Fruit fly (Drosophila melanogaster) whole organism, embryonic: ENCODE results near the gene CG3301.

Source experiments
- Ada2b ChIP-seq: fragments of 200-800 bp; sonication (Bioruptor generic); IDR thresholded peaks from 2 replicates; pipeline ENCODE4 v1.3.6; 2022; ENCODE audit warnings: missing biosample characterization, missing genetic modification characterization
- Blimp-1 ChIP-seq: fragments of 200-800 bp; sonication (Bioruptor generic); optimal IDR thresholded peaks from 3 replicates; lab custom pipeline; 2018; ENCODE audit warnings: missing biosample characterization, missing genetic modification characterization, mild to moderate bottlenecking, moderate library complexity, missing genetic modification reagents
- CG10462 ChIP-seq: fragments of 200-800 bp; sonication (Bioruptor generic); optimal IDR thresholded peaks from 2 replicates; lab custom pipeline; 2016; ENCODE audit warnings: missing biosample characterization, missing genetic modification characterization
- CG10565 ChIP-seq: fragments of 200-800 bp; sonication (Bioruptor generic); optimal IDR thresholded peaks from 3 replicates; lab custom pipeline; 2016; ENCODE audit warnings: missing biosample characterization, mild to moderate bottlenecking, missing genetic modification characterization
- CG11695 ChIP-seq: fragments of 200-800 bp; sonication (Bioruptor generic); IDR thresholded peaks from 3 replicates; pipeline ENCODE4 v1.3.6; 2022; ENCODE audit warnings: missing biosample characterization, missing genetic modification characterization
- CG12391 ChIP-seq: fragments of 200-800 bp; sonication (Bioruptor generic); optimal IDR thresholded peaks from 3 replicates; lab custom pipeline; 2018; ENCODE audit warnings: missing biosample characterization, mild to moderate bottlenecking, missing genetic modification characterization, moderate library complexity
- CG12659 ChIP-seq: fragments of 200-800 bp; sonication (Bioruptor generic); optimal IDR thresholded peaks from 3 replicates; lab custom pipeline; 2017; ENCODE audit warnings: mild to moderate bottlenecking, missing biosample characterization, missing genetic modification reagents, missing genetic modification characterization
- CG14860 ChIP-seq: fragments of 200-800 bp; sonication (Bioruptor generic); IDR thresholded peaks from 3 replicates; pipeline ENCODE4 v1.3.6; 2022; ENCODE audit warnings: missing biosample characterization, missing genetic modification characterization; ENCODE audit not compliant: partially characterized antibody
- CG15696 ChIP-seq: fragments of 200-800 bp; sonication (Bioruptor generic); optimal IDR thresholded peaks from 2 replicates; lab custom pipeline; 2019; ENCODE audit warnings: missing biosample characterization, mild to moderate bottlenecking, missing genetic modification characterization, moderate library complexity
- CG31365 ChIP-seq: fragments of 200-800 bp; sonication (Bioruptor generic); optimal IDR thresholded peaks from 2 replicates; lab custom pipeline; 2018; ENCODE audit warnings: missing biosample characterization, mild to moderate bottlenecking, missing genetic modification characterization
- CG31441 ChIP-seq: fragments of 200-800 bp; sonication (Bioruptor generic); IDR thresholded peaks from 2 replicates; pipeline ENCODE4 v1.3.6; 2022; ENCODE audit warnings: missing biosample characterization, missing genetic modification characterization
- CG34224 ChIP-seq: fragments of 200-800 bp; sonication (Bioruptor generic); IDR thresholded peaks from 3 replicates; pipeline ENCODE4 v1.3.6; 2022; ENCODE audit warnings: missing biosample characterization, missing genetic modification characterization; ENCODE audit not compliant: partially characterized antibody
- CG34376 ChIP-seq: fragments of 200-800 bp; sonication (Bioruptor generic); optimal IDR thresholded peaks from 2 replicates; lab custom pipeline; 2018; ENCODE audit warnings: missing biosample characterization, mild to moderate bottlenecking, missing genetic modification characterization
- CG34422 ChIP-seq: fragments of 200-800 bp; sonication (Bioruptor generic); IDR thresholded peaks from 3 replicates; pipeline ENCODE4 v1.3.6; 2022; ENCODE audit warnings: missing biosample characterization, missing genetic modification characterization
- CG3995 ChIP-seq: fragments of 200-800 bp; sonication (Bioruptor generic); optimal IDR thresholded peaks from 3 replicates; lab custom pipeline; 2016; ENCODE audit warnings: missing biosample characterization, missing genetic modification characterization
- CG4360 ChIP-seq: fragments of 200-800 bp; sonication (Bioruptor generic); IDR thresholded peaks from 2 replicates; pipeline ENCODE4 v1.3.6; 2022; ENCODE audit warnings: missing biosample characterization, missing genetic modification characterization
- CG7357 ChIP-seq: fragments of 200-800 bp; sonication (Bioruptor generic); IDR thresholded peaks from 3 replicates; pipeline ENCODE4 v1.3.6; 2022; ENCODE audit warnings: missing biosample characterization, missing genetic modification characterization
- D ChIP-seq, 2 experiments: fragments of 200-800 bp in 1 of 2; fragments of >200 bp in 1 of 2; sonication (Bioruptor generic) in 1 of 2; optimal IDR thresholded peaks; 2 replicates in 1 of 2; 3 replicates in 1 of 2; lab custom pipeline; 2017; ENCODE audit warnings: mild to moderate bottlenecking in 1 of 2, missing biosample characterization in 1 of 2, missing genetic modification characterization in 1 of 2, missing genetic modification reagents in 1 of 2
- Doc3 ChIP-seq: fragments of 200-800 bp; sonication (Bioruptor generic); IDR thresholded peaks from 3 replicates; pipeline ENCODE4 v1.3.6; 2022; ENCODE audit warnings: missing biosample characterization, missing genetic modification characterization; ENCODE audit not compliant: partially characterized antibody
- Dref ChIP-seq: fragments of 200-800 bp; sonication (Bioruptor generic); IDR thresholded peaks from 2 replicates; pipeline ENCODE4 v1.3.6; 2022; ENCODE audit warnings: missing biosample characterization, missing genetic modification characterization
- H15 ChIP-seq: fragments of 200-800 bp; sonication (Bioruptor generic); IDR thresholded peaks from 3 replicates; pipeline ENCODE4 v1.3.6; 2022; ENCODE audit warnings: missing biosample characterization, missing genetic modification characterization
- Hmx ChIP-seq: fragments of 200-800 bp; sonication (Bioruptor generic); optimal IDR thresholded peaks from 2 replicates; lab custom pipeline; 2016; ENCODE audit warnings: missing biosample characterization, missing genetic modification characterization
- Jarid2 ChIP-seq: fragments of 200-800 bp; sonication (Bioruptor generic); optimal IDR thresholded peaks from 3 replicates; lab custom pipeline; 2017; ENCODE audit warnings: mild to moderate bottlenecking, missing biosample characterization, missing genetic modification reagents, missing genetic modification characterization
- Meics ChIP-seq: fragments of 200-800 bp; sonication (Bioruptor generic); optimal IDR thresholded peaks from 2 replicates; lab custom pipeline; 2017; ENCODE audit warnings: missing biosample characterization, mild to moderate bottlenecking, missing genetic modification characterization
- Six4 ChIP-seq: fragments of 200-800 bp; sonication (Bioruptor generic); optimal IDR thresholded peaks from 2 replicates; lab custom pipeline; 2016; ENCODE audit warnings: missing biosample characterization, missing genetic modification characterization
- Sry-β ChIP-seq: fragments of 200-800 bp; sonication (Bioruptor generic); optimal IDR thresholded peaks from 2 replicates; lab custom pipeline; 2018; ENCODE audit warnings: missing biosample characterization, mild to moderate bottlenecking, missing genetic modification characterization, moderate library complexity
- Sry-δ ChIP-seq: fragments of 200-800 bp; sonication (Bioruptor generic); optimal IDR thresholded peaks from 2 replicates; lab custom pipeline; 2016; ENCODE audit warnings: missing biosample characterization, missing genetic modification characterization
- Trl ChIP-seq, 3 experiments: fragments of >200 bp in 2 of 3; fragments of 200-800 bp in 1 of 3; sonication (Bioruptor generic) in 1 of 3; optimal IDR thresholded peaks; 2 replicates in 1 of 3; 3 replicates in 2 of 3; lab custom pipeline; 2016 to 2017; ENCODE audit warnings: missing biosample characterization in 1 of 3, missing genetic modification characterization in 1 of 3
- al ChIP-seq: fragments of 200-800 bp; sonication (Bioruptor generic); IDR thresholded peaks from 2 replicates; pipeline ENCODE4 v1.3.6; 2022; ENCODE audit warnings: missing biosample characterization, missing genetic modification characterization
- ash1 ChIP-seq: fragments of 200-800 bp; sonication (Bioruptor generic); optimal IDR thresholded peaks from 2 replicates; lab custom pipeline; 2018; ENCODE audit warnings: missing biosample characterization, mild to moderate bottlenecking, missing genetic modification characterization
- cato ChIP-seq: fragments of 200-800 bp; sonication (Bioruptor generic); optimal IDR thresholded peaks from 2 replicates; lab custom pipeline; 2016; ENCODE audit warnings: missing biosample characterization, missing genetic modification characterization, borderline replicate concordance
- cwo ChIP-seq: fragments of 200-800 bp; sonication (Bioruptor generic); optimal IDR thresholded peaks from 3 replicates; lab custom pipeline; 2017; ENCODE audit warnings: missing biosample characterization, missing genetic modification characterization, mild to moderate bottlenecking, moderate library complexity, missing genetic modification reagents
- danr ChIP-seq: fragments of 200-800 bp; sonication (Bioruptor generic); IDR thresholded peaks from 2 replicates; pipeline ENCODE4 v1.3.6; 2022; ENCODE audit warnings: missing biosample characterization, missing genetic modification characterization
- disco-r ChIP-seq: fragments of 200-800 bp; sonication (Bioruptor generic); optimal IDR thresholded peaks from 2 replicates; lab custom pipeline; 2016; ENCODE audit warnings: missing biosample characterization, missing genetic modification characterization
- dmrt11E ChIP-seq: fragments of 200-800 bp; sonication (Bioruptor generic); optimal IDR thresholded peaks from 3 replicates; lab custom pipeline; 2018; ENCODE audit warnings: missing biosample characterization, mild to moderate bottlenecking, missing genetic modification characterization, moderate library complexity
- eve ChIP-seq, 2 experiments: fragments of >200 bp; optimal IDR thresholded peaks; 2 replicates each; lab custom pipeline; 2017; ENCODE audit warnings: missing biosample characterization in 2 of 2, missing genetic modification characterization in 2 of 2
- ewg ChIP-seq: fragments of 200-800 bp; sonication (Bioruptor generic); optimal IDR thresholded peaks from 3 replicates; lab custom pipeline; 2017; ENCODE audit warnings: mild to moderate bottlenecking, missing biosample characterization, missing genetic modification reagents, missing genetic modification characterization
- fru ChIP-seq: fragments of >200 bp; optimal IDR thresholded peaks from 2 replicates; lab custom pipeline; 2017
- ham ChIP-seq: fragments of 200-800 bp; sonication (Bioruptor generic); IDR thresholded peaks from 2 replicates; pipeline ENCODE4 v1.3.6; 2022; ENCODE audit warnings: missing biosample characterization, missing genetic modification characterization
- ken ChIP-seq: fragments of 200-800 bp; sonication (Bioruptor generic); IDR thresholded peaks from 3 replicates; pipeline ENCODE4 v1.3.6; 2022; ENCODE audit warnings: missing biosample characterization, missing genetic modification characterization
- psq ChIP-seq: fragments of 200-800 bp; sonication (Bioruptor generic); optimal IDR thresholded peaks from 2 replicates; lab custom pipeline; 2017; ENCODE audit warnings: missing biosample characterization, missing genetic modification characterization
- pzg ChIP-seq: fragments of 200-800 bp; sonication (Bioruptor generic); optimal IDR thresholded peaks from 3 replicates; lab custom pipeline; 2018; ENCODE audit warnings: missing biosample characterization, mild to moderate bottlenecking, missing genetic modification characterization, moderate library complexity
- rib ChIP-seq: fragments of 200-800 bp; sonication (Bioruptor generic); IDR thresholded peaks from 2 replicates; pipeline ENCODE4 v1.3.6; 2022; ENCODE audit warnings: missing biosample characterization, missing genetic modification characterization
- sc ChIP-seq, 3 experiments: fragments of >200 bp in 2 of 3; fragments of 200-800 bp in 1 of 3; sonication (Bioruptor generic) in 1 of 3; optimal IDR thresholded peaks; 2 replicates in 2 of 3; 3 replicates in 1 of 3; lab custom pipeline; 2017; ENCODE audit warnings: mild to moderate bottlenecking in 1 of 3, missing biosample characterization in 1 of 3, missing genetic modification characterization in 1 of 3, missing genetic modification reagents in 1 of 3
- seq ChIP-seq: fragments of 200-800 bp; sonication (Bioruptor generic); IDR thresholded peaks from 2 replicates; pipeline ENCODE4 v1.3.6; 2022; ENCODE audit warnings: missing biosample characterization, missing genetic modification characterization
- sim ChIP-seq: fragments of 200-800 bp; sonication (Bioruptor generic); IDR thresholded peaks from 2 replicates; pipeline ENCODE4 v1.3.6; 2022; ENCODE audit warnings: missing biosample characterization, missing genetic modification characterization
- slou ChIP-seq: fragments of 200-800 bp; sonication (Bioruptor generic); optimal IDR thresholded peaks from 3 replicates; lab custom pipeline; 2016; ENCODE audit warnings: missing biosample characterization, missing genetic modification characterization
- wek ChIP-seq: fragments of 200-800 bp; sonication (Bioruptor generic); optimal IDR thresholded peaks from 3 replicates; lab custom pipeline; 2018; ENCODE audit warnings: missing biosample characterization, mild to moderate bottlenecking, missing genetic modification characterization, moderate library complexity

Gene CG3301

dm6 chr3R:21296038-21296727 lies 20.1 kb upstream of the CG3301 start (continued):
- no peak for TF ChIP-seq CG10565 (GFP tag; lab: Kevin White, UChicago)
- TF ChIP-seq H15 (GFP tag; lab: Robert Waterston, UW): no peak
- no peak for TF ChIP-seq Dref (GFP tag; lab: Robert Waterston, UW)
- TF ChIP-seq Six4: peak; percentile 80
- no peak for TF ChIP-seq sc (optimal IDR thresholded peaks at IDR 0.05; lab: Kevin White, UChicago)
- TF ChIP-seq sc (GFP tag; optimal IDR thresholded peaks at IDR 0.05; lab: Kevin White, UChicago): peak; percentile 69
- peak; percentile 41 for TF ChIP-seq Jarid2
- TF ChIP-seq dmrt11E (tag; lab: Kevin White, UChicago): peak; percentile 85
- no peak for TF ChIP-seq CG34422 (GFP tag; lab: Robert Waterston, UW)
- TF ChIP-seq ash1: no peak
- no peak for TF ChIP-seq CG34224 (GFP tag; lab: Robert Waterston, UW)
- peak; percentile 61 for TF ChIP-seq CG3995 (GFP tag; lab: Kevin White, UChicago)
- peak; percentile 91 for TF ChIP-seq Meics (GFP tag; lab: Kevin White, UChicago)
- TF ChIP-seq cwo (GFP tag; lab: Kevin White, UChicago): peak; percentile 90
- peak; percentile 96 for TF ChIP-seq CG34376
- peak; percentile 78 for TF ChIP-seq cato
- peak; percentile 58 for TF ChIP-seq CG31365 (tag; lab: Kevin White, UChicago)
- TF ChIP-seq CG14860 (GFP tag; lab: Robert Waterston, UW): no peak
- TF ChIP-seq al: no peak
- TF ChIP-seq Blimp-1 (GFP tag; lab: Kevin White, UChicago): peak; percentile 84
- peak; percentile 36 for TF ChIP-seq Sry-δ
- peak; percentile 73 for TF ChIP-seq CG10462 (GFP tag; lab: Kevin White, UChicago)
- TF ChIP-seq ewg (GFP tag; lab: Kevin White, UChicago): peak; percentile 63
- TF ChIP-seq ham (GFP tag; lab: Robert Waterston, UW): no peak
- TF ChIP-seq sim (GFP tag; lab: Robert Waterston, UW): no peak
- peak; percentile 36 to 64 for TF ChIP-seq Trl (optimal IDR thresholded peaks at IDR 0.05; lab: Kevin White, UChicago)
- TF ChIP-seq Trl (GFP tag; optimal IDR thresholded peaks at IDR 0.05; lab: Kevin White, UChicago): peak; percentile 50
- TF ChIP-seq Sry-β (GFP tag; lab: Kevin White, UChicago): peak; percentile 12
- no peak for TF ChIP-seq CG11695 (GFP tag; lab: Robert Waterston, UW)
- TF ChIP-seq eve (GFP tag; optimal IDR thresholded peaks at IDR 0.05; lab: Kevin White, UChicago): peak in 1 of 2 experiments; percentile 98
- no peak for TF ChIP-seq rib
- TF ChIP-seq ken (GFP tag; lab: Robert Waterston, UW): no peak
- TF ChIP-seq fru: no peak
- no peak for TF ChIP-seq Doc3 (GFP tag; lab: Robert Waterston, UW)
- no peak for TF ChIP-seq disco-r (GFP tag; lab: Kevin White, UChicago)
- peak; percentile 75 for TF ChIP-seq CG7357 (GFP tag; lab: Robert Waterston, UW)
- TF ChIP-seq CG15696: peak; percentile 73
- TF ChIP-seq CG31441: no peak
- no peak for TF ChIP-seq seq
- TF ChIP-seq CG4360 (GFP tag; lab: Robert Waterston, UW): no peak
- TF ChIP-seq CG12659 (GFP tag; lab: Kevin White, UChicago): peak; percentile 94
- peak; percentile 35 for TF ChIP-seq pzg (GFP tag; lab: Kevin White, UChicago)
- peak; percentile 61 for TF ChIP-seq psq
- TF ChIP-seq D (optimal IDR thresholded peaks at IDR 0.05; lab: Kevin White, UChicago): no peak
- peak; percentile 71 for TF ChIP-seq D (GFP tag; optimal IDR thresholded peaks at IDR 0.05; lab: Kevin White, UChicago)
- no peak for TF ChIP-seq Ada2b (GFP tag; lab: Robert Waterston, UW)
- TF ChIP-seq slou: peak; percentile 14
- TF ChIP-seq Hmx (GFP tag; lab: Kevin White, UChicago): peak; percentile 83
- peak; percentile 60 for TF ChIP-seq wek (GFP tag; lab: Kevin White, UChicago)
- no peak for TF ChIP-seq danr
- TF ChIP-seq CG12391 (tag; lab: Kevin White, UChicago): peak; percentile 91
